Worm (Caenorhabditis elegans): ENCODE results near the gene ndua-7.

- peak; percentile 69; the same call in 1 of the 2 replicates for TF ChIP-seq flt-1 (GFP tag; IDR thresholded peaks at IDR 0.05)
- peak; percentile 70 for TF ChIP-seq cog-1 (tag; optimal IDR thresholded peaks at IDR 0.05)
- no peak for TF ChIP-seq T22C8.4 (GFP tag; IDR thresholded peaks at IDR 0.05)
- no peak for TF ChIP-seq ztf-29 (GFP tag; IDR thresholded peaks at IDR 0.05)
- no peak for TF ChIP-seq med-1 (GFP tag; optimal IDR thresholded peaks at IDR 0.05; ENCODE audit: insufficient read depth)
- no peak for TF ChIP-seq ztf-23 (GFP tag; IDR thresholded peaks at IDR 0.05)
Observed at ce11 chrII:13461604-13462375, 32.6 kb downstream of the ndua-7 start.

Data from whole organism, midembryonic.